Worm (Caenorhabditis elegans): Measurements from ENCODE around the gene C44H4.6.

- no peak for TF ChIP-seq him-1 (tag; optimal IDR thresholded peaks at IDR 0.05)
- no peak for TF ChIP-seq dao-5 (tag; optimal IDR thresholded peaks at IDR 0.05)
- TF ChIP-seq W03F9.2 (tag; optimal IDR thresholded peaks at IDR 0.05): no peak
These were observed 21.5 kb downstream of the C44H4.6 start, which contains the start of gene let-4 for ce11 chrX:14577579-14578127.

Data from whole organism, L4/young adult.